Worm (Caenorhabditis elegans) whole organism, early embryonic: ENCODE data around the gene C08B6.14.

Experiments
- B0310.2 ChIP-seq: sonication (generic microtip); optimal IDR thresholded peaks from 2 replicates; lab custom pipeline; 2016; ENCODE audit warnings: mild to moderate bottlenecking, missing genetic modification characterization, missing compliant biosample characterization
- F13C5.2 ChIP-seq: sonication (generic microtip); optimal IDR thresholded peaks from 2 replicates; lab custom pipeline; 2017; ENCODE audit warnings: mild to moderate bottlenecking, missing genetic modification characterization, inconsistent platforms, missing compliant biosample characterization
- aly-1 ChIP-seq: sonication (generic microtip); optimal IDR thresholded peaks from 2 replicates; lab custom pipeline; 2016; ENCODE audit warnings: missing genetic modification characterization, missing compliant biosample characterization
- ama-1 ChIP-seq: fragments of 150-350 bp; optimal IDR thresholded peaks from 2 replicates; lab custom pipeline; 2014
- ceh-13 ChIP-seq: fragments of 200-800 bp; sonication (Bioruptor generic); optimal IDR thresholded peaks from 2 replicates; lab custom pipeline; 2018; ENCODE audit warnings: mild to moderate bottlenecking, missing genetic modification characterization, missing compliant biosample characterization
- ceh-36 ChIP-seq: sonication (generic microtip); optimal IDR thresholded peaks from 2 replicates; lab custom pipeline; 2016; ENCODE audit warnings: missing genetic modification characterization, inconsistent platforms, missing compliant biosample characterization
- ets-7 ChIP-seq: sonication (generic microtip); optimal IDR thresholded peaks from 2 replicates; lab custom pipeline; 2016; ENCODE audit warnings: missing genotype, missing genetic modification characterization, missing compliant biosample characterization
- flt-1 ChIP-seq: fragments of 200-800 bp; sonication (Bioruptor generic); IDR thresholded peaks from 2 replicates; pipeline ENCODE4 v1.3.6; 2022; ENCODE audit warnings: missing genetic modification characterization, missing compliant biosample characterization
- hmbx-1 ChIP-seq: sonication (generic microtip); optimal IDR thresholded peaks from 2 replicates; lab custom pipeline; 2016; ENCODE audit warnings: mild to moderate bottlenecking, missing genetic modification characterization, missing compliant biosample characterization
- hmg-4 ChIP-seq: fragments of 200-800 bp; sonication (Bioruptor generic); optimal IDR thresholded peaks from 2 replicates; lab custom pipeline; 2018; ENCODE audit warnings: mild to moderate bottlenecking, missing genetic modification characterization, missing compliant biosample characterization
- hnd-1 ChIP-seq: sonication (generic microtip); optimal IDR thresholded peaks from 2 replicates; lab custom pipeline; 2016; ENCODE audit warnings: missing genetic modification characterization, missing compliant biosample characterization
- pes-1 ChIP-seq: fragments of 200-800 bp; sonication (Bioruptor generic); IDR thresholded peaks from 2 replicates; pipeline ENCODE4 v1.3.6; 2022; ENCODE audit warnings: missing genetic modification reagents, missing genetic modification characterization, missing compliant biosample characterization
- scrt-1 ChIP-seq: fragments of 200-800 bp; sonication (Bioruptor generic); IDR thresholded peaks from 2 replicates; pipeline ENCODE4 v1.3.6; 2022; ENCODE audit warnings: missing genetic modification characterization, missing compliant biosample characterization
- sea-1 ChIP-seq: fragments of 200-800 bp; sonication (Bioruptor generic); conservative IDR thresholded peaks from 2 replicates; pipeline ENCODE4 v1.3.6; 2022; ENCODE audit warnings: missing genetic modification characterization, missing compliant biosample characterization
- tbx-11 ChIP-seq: fragments of 200-800 bp; sonication (Bioruptor generic); IDR thresholded peaks from 2 replicates; pipeline ENCODE4 v1.3.6; 2022; ENCODE audit warnings: missing genetic modification characterization, missing compliant biosample characterization
- tbx-37 ChIP-seq: fragments of 200-800 bp; sonication (Bioruptor generic); conservative IDR thresholded peaks from 2 replicates; pipeline ENCODE4 v1.3.6; 2022; ENCODE audit warnings: missing genetic modification reagents, missing genetic modification characterization, missing compliant biosample characterization
- tra-4 ChIP-seq: sonication (generic microtip); optimal IDR thresholded peaks from 2 replicates; lab custom pipeline; 2017; ENCODE audit warnings: missing genetic modification characterization, missing compliant biosample characterization

Gene C08B6.14

DNA sequence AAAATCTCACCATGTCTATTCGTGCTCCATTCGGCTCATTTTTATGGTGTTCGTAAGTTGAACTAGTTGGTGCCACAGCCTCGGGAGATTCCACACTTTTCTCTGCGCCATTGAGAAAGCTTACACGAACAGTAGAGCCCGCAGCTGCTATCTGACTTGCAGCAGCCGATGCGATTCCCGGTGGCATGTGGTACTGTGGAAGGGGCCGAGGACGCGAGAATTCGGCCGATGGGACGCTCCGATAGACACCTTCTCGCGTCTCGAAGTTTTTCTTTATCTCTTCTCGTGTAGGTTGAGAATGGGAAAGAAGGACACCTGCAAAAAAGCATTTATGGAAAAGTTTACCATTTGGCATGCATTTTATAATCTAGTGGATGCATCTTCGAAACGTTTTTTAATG, 31.5 kb upstream of the C08B6.14 start:
- TF ChIP-seq B0310.2 (tag; lab: Kevin White, UChicago): no peak
- TF ChIP-seq ama-1 (lab: Kevin White, UChicago): no peak
- no peak for TF ChIP-seq ceh-13
- TF ChIP-seq tra-4: no peak
- TF ChIP-seq scrt-1: no peak
- TF ChIP-seq tbx-11 (GFP tag; lab: Robert Waterston, UW): no peak
- TF ChIP-seq aly-1 (tag; lab: Kevin White, UChicago): no peak
- TF ChIP-seq hmbx-1 (tag; lab: Kevin White, UChicago): no peak
- TF ChIP-seq sea-1: no peak
- TF ChIP-seq F13C5.2 (tag; lab: Kevin White, UChicago): no peak
- TF ChIP-seq flt-1 (GFP tag; lab: Robert Waterston, UW): no peak
- no peak for TF ChIP-seq hmg-4 (GFP tag; lab: Kevin White, UChicago)
- no peak for TF ChIP-seq hnd-1 (tag; lab: Kevin White, UChicago)
- TF ChIP-seq tbx-37 (GFP tag; lab: Robert Waterston, UW): no peak
- TF ChIP-seq ets-7 (tag; lab: Kevin White, UChicago): no peak
- TF ChIP-seq ceh-36 (tag; lab: Kevin White, UChicago): no peak
- TF ChIP-seq pes-1: no peak

DNA sequence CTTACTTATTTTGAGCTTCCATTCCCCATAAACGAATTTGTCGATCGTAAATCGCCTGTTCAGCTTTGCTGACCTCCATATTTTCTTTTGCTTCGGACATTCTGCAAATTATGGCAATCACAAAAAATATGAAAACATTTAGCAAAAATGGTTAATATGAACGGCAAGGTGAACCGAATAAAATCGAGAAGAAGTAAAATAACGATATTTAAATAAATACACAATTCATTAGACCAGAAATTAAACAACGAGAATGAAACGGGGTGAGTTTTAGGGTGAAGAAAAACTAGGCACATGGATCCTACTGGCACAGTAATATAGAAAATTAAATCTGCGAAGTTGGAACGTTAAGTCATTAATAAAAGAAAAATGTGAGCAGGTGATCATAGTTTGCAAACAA, 28.4 kb upstream of the C08B6.14 start, which contains the start of gene aos-1:
Gene aos-1 (minus strand): TSS at position 101 of the 400 bp plus-strand sequence.
- TF ChIP-seq ceh-13 (no peak), sea-1 (no peak), ets-7 (tag; lab: Kevin White, UChicago) (no peak), aly-1 (tag; lab: Kevin White, UChicago) (no peak), tra-4 (no peak), flt-1 (GFP tag; lab: Robert Waterston, UW) (no peak), ama-1 (lab: Kevin White, UChicago) (no peak), hmbx-1 (tag; lab: Kevin White, UChicago) (no peak), F13C5.2 (tag; lab: Kevin White, UChicago) (no peak), tbx-11 (GFP tag; lab: Robert Waterston, UW) (no peak), hnd-1 (tag; lab: Kevin White, UChicago) (no peak), B0310.2 (tag; lab: Kevin White, UChicago) (no peak), ceh-36 (tag; lab: Kevin White, UChicago) (no peak), hmg-4 (GFP tag; lab: Kevin White, UChicago) (no peak), tbx-37 (GFP tag; lab: Robert Waterston, UW) (no peak), pes-1 (no peak), scrt-1 (no peak)

DNA sequence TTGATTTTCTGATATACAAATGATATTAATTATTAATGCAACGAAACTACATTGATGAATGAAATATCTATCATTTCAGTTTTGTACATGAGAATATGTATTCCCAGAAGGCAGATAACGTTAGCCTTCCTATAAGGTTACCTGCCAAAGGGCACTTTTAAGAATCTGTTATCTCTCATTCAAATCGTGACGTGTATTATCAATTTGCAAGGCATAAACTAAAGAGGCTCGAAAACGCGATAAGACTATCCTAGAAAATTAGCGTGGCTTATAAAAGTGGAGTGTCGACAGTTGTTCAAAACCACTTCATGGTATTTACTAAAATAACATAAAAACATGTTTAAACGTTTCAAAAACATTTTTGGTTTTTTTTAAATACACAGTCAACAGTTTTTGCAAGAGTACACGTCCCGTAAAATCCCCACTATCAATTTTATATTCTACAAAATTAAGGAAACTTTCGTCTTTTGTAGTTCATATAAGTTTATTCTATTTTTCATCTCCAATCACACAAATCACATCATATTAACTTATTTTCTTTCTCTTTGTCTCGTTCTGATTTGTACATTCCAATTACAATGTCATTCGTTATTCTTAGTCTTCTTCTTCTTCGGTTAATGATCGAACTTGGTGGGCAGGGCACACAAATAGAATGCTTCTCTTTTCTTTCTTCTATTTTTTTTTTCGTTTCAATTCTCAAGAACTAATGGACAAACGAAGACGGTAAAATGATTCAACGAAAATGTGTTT, 23.2 kb upstream of the C08B6.14 start, which contains the start of gene C08B6.10:
Gene C08B6.10 (plus strand): TSS at position 700 of the 750 bp plus-strand sequence.
- TF ChIP-seq tbx-37 (GFP tag; lab: Robert Waterston, UW): no peak
- no peak for TF ChIP-seq ceh-36 (tag; lab: Kevin White, UChicago)
- TF ChIP-seq hmbx-1 (tag; lab: Kevin White, UChicago): no peak
- no peak for TF ChIP-seq flt-1 (GFP tag; lab: Robert Waterston, UW)
- no peak for TF ChIP-seq ets-7 (tag; lab: Kevin White, UChicago)
- no peak for TF ChIP-seq sea-1
- TF ChIP-seq tra-4: no peak
- TF ChIP-seq hnd-1 (tag; lab: Kevin White, UChicago): no peak
- no peak for TF ChIP-seq ama-1 (lab: Kevin White, UChicago)
- no peak for TF ChIP-seq tbx-11 (GFP tag; lab: Robert Waterston, UW)
- TF ChIP-seq scrt-1: no peak
- no peak for TF ChIP-seq pes-1
- no peak for TF ChIP-seq F13C5.2 (tag; lab: Kevin White, UChicago)
- no peak for TF ChIP-seq ceh-13
- TF ChIP-seq hmg-4 (GFP tag; lab: Kevin White, UChicago): no peak
- TF ChIP-seq B0310.2 (tag; lab: Kevin White, UChicago): no peak
- TF ChIP-seq aly-1 (tag; lab: Kevin White, UChicago): no peak

DNA sequence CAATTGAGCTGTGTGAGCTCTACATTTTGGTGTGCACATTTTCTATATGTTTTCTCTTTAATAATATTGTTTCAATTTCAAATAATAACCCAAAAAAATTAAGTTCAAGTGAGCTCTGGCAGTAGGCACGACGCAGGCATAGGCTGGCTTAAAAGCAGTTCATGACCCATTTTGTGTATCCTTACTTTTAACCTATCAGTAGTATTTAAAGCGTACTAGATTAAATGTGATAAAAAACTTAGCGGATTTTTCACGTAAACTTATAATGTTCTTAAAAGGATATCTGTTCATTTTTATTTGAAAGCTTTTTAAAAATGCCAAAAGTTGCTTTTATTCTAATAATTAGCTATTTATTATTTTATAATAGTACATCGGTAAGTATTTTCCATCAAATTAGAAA, 21.5 kb upstream of the C08B6.14 start, which contains the start of gene C08B6.6:
Gene C08B6.6 (plus strand): TSS at position 301 of the 400 bp plus-strand sequence.
- TF ChIP-seq flt-1 (GFP tag; lab: Robert Waterston, UW) (no peak), ceh-36 (tag; lab: Kevin White, UChicago) (no peak), tra-4 (no peak)

DNA sequence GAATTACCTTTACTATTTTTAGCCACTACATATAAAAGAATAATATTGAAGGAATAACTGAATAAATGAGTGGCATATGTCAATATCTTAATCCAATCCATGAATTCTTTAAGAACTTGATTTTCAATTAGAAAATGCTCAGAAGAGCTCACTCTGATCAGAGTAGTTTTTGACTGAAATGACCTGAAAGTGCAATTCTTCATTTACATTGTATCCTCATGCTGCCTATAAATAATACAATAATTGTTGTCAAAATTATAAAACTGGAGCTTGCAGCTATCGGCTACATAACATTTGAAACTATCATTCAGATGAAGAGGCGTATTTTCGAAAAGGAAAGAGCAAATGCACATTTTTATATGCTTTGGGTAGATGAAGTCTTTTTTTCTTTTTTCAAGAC, 20.9 kb upstream of the C08B6.14 start, which contains the start of gene srxa-19:
Gene srxa-19 (minus strand): TSS at position 101 of the 400 bp plus-strand sequence.
- no peak for TF ChIP-seq F13C5.2 (tag; lab: Kevin White, UChicago)
- no peak for TF ChIP-seq sea-1
- no peak for TF ChIP-seq ceh-36 (tag; lab: Kevin White, UChicago)
- TF ChIP-seq ets-7 (tag; lab: Kevin White, UChicago): no peak
- no peak for TF ChIP-seq tbx-11 (GFP tag; lab: Robert Waterston, UW)
- TF ChIP-seq hnd-1 (tag; lab: Kevin White, UChicago): no peak
- no peak for TF ChIP-seq B0310.2 (tag; lab: Kevin White, UChicago)
- TF ChIP-seq ama-1 (lab: Kevin White, UChicago): no peak
- TF ChIP-seq flt-1 (GFP tag; lab: Robert Waterston, UW): no peak
- no peak for TF ChIP-seq aly-1 (tag; lab: Kevin White, UChicago)
- no peak for TF ChIP-seq pes-1
- TF ChIP-seq hmg-4 (GFP tag; lab: Kevin White, UChicago): no peak
- no peak for TF ChIP-seq hmbx-1 (tag; lab: Kevin White, UChicago)

DNA sequence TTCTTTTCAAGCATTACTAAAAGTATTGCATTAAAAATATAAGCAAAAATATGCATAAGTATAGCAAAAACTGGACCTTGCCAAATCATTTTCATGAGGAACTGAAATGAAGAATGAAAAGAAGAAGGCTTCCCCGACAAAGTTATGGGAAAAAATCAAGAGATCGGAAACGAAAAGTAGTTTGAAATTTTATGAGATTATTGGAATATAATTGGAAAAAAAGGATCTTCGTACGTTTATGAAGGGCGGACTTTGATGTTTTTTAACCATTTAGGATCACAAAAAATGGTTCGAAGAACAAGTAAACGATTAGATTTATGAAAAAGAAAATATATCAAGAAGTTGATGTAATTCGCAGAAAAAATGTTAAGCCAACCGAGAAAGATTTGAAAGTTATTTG, 19.1 kb upstream of the C08B6.14 start, which contains the start of gene srxa-18:
Gene srxa-18 (minus strand): TSS at position 100 of the 400 bp plus-strand sequence.
- TF ChIP-seq tbx-11 (GFP tag; lab: Robert Waterston, UW) (no peak), F13C5.2 (tag; lab: Kevin White, UChicago) (no peak), hmg-4 (GFP tag; lab: Kevin White, UChicago) (no peak), aly-1 (tag; lab: Kevin White, UChicago) (no peak), tbx-37 (GFP tag; lab: Robert Waterston, UW) (no peak), tra-4 (no peak), scrt-1 (no peak), ama-1 (lab: Kevin White, UChicago) (no peak)
